Worm (Caenorhabditis elegans): ENCODE measurements around the gene C02B10.4.
A peak's percentile ranks its signal among the peaks of the same experiment; 100 is the strongest.
"Not testable (repeated sequence)": the region's sequence is repeated elsewhere in the genome, so short reads cannot be mapped to it uniquely, and the experiment has no call there.

The C02B10.4 gene

DNA sequence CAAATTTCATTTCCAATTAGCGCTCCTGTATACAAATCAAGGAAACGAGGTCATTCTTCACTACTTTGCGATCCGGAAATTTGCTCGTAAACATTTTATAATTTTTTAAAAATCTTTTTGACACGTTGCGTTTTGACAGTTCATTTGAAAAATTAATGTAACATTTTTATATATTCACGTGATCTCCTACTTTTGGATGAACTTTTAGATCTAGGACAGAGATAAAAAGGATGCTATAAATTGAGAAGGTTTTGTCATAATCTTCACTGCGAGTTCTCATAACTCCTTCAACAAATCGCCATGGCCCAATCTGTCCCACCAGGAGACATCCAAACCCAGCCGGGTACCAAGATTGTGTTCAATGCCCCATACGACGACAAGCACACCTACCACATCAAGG lies 29.1 kb upstream of the C02B10.4 start, which contains the start of gene msp-57:
Gene msp-57 (plus strand): TSS at position 301 of the 400 bp plus-strand sequence.
- not testable (repeated sequence) for TF ChIP-seq ZK546.5 (tag; optimal IDR thresholded peaks at IDR 0.05); fos-1 (tag; optimal IDR thresholded peaks at IDR 0.05); cey-2 (tag; optimal IDR thresholded peaks at IDR 0.05; ENCODE audit: borderline replicate concordance, insufficient read depth)

DNA sequence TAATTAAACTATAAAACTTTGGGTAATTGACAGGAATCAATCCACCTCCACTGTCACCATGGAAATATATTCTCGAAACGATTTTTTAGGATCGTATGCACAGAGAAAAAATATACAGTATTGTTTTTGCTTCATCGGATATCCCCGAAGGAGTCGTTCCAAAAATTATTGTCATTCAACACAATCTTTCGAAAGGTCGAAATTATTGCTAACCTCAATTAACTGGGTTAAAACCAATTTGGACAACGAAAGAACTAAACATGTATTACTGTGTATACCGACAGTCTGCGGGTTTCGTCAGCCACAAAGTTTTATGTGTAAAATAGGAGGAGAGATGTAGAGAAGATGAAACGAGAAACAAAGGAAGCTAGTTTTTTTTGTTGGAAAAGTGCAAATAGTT lies 28.1 kb upstream of the C02B10.4 start:
- TF ChIP-seq pqm-1 (tag; optimal IDR thresholded peaks at IDR 0.05) (no peak), T26A8.4 (GFP tag; IDR thresholded peaks at IDR 0.05) (peak; percentile 47), nhr-102 (tag; optimal IDR thresholded peaks at IDR 0.05) (peak; percentile 50), F49E8.2 (tag; optimal IDR thresholded peaks at IDR 0.05; ENCODE audit: borderline replicate concordance) (peak; percentile 1), madf-5 (GFP tag; IDR thresholded peaks at IDR 0.05) (no peak), unc-62 (GFP tag; optimal IDR thresholded peaks at IDR 0.05 in 1 of 2) (no peak), unc-62 (tag; optimal IDR thresholded peaks at IDR 0.05) (no peak), dmd-6 (GFP tag; IDR thresholded peaks at IDR 0.05) (no peak), jun-1 (tag; optimal IDR thresholded peaks at IDR 0.05) (no peak), Y5F2A.4 (GFP tag; optimal IDR thresholded peaks at IDR 0.05) (no peak), tra-1 (GFP tag; IDR thresholded peaks at IDR 0.05) (no peak), aha-1 (tag) (no peak), hlh-11 (tag; optimal IDR thresholded peaks at IDR 0.05) (peak; percentile 5), rbr-2 (tag; optimal IDR thresholded peaks at IDR 0.05) (no peak), nhr-6 (tag; optimal IDR thresholded peaks at IDR 0.05) (no peak), nhr-28 (tag; optimal IDR thresholded peaks at IDR 0.05) (no peak), mes-2 (tag; optimal IDR thresholded peaks at IDR 0.05; ENCODE audit: poor library complexity, severe bottlenecking) (peak; percentile 43), egl-43 (GFP tag; IDR thresholded peaks at IDR 0.05) (no peak), nhr-11 (tag; optimal IDR thresholded peaks at IDR 0.05) (no peak), mdt-29 (GFP tag; IDR thresholded peaks at IDR 0.05) (peak; percentile 63; the same call in 1 of the 2 replicates), zag-1 (tag; optimal IDR thresholded peaks at IDR 0.05) (no peak), nhr-42 (GFP tag; IDR thresholded peaks at IDR 0.05) (no peak), egl-27 (tag; optimal IDR thresholded peaks at IDR 0.05) (no peak), daf-8 (GFP tag; IDR thresholded peaks at IDR 0.05) (no peak), Y105C5A.15 (GFP tag; IDR thresholded peaks at IDR 0.05) (0 out of 2 replicates have a peak, but pooled peaks have one; percentile 35), hmg-1.1 (GFP tag; IDR thresholded peaks at IDR 0.05) (no peak), dve-1 (tag; optimal IDR thresholded peaks at IDR 0.05; ENCODE audit: insufficient read depth) (peak; percentile 25), Y48G9A.11 (GFP tag; IDR thresholded peaks at IDR 0.05) (0 out of 2 replicates have a peak, but pooled peaks have one; percentile 16), lin-15B (tag; optimal IDR thresholded peaks at IDR 0.05) (no peak), lin-38 (GFP tag; IDR thresholded peaks at IDR 0.05) (peak; percentile 36; the same call in 1 of the 2 replicates), nhr-10 (tag; optimal IDR thresholded peaks at IDR 0.05) (no peak), snpc-1.2 (GFP tag; IDR thresholded peaks at IDR 0.05) (peak; percentile 97), daf-19 (GFP tag; conservative IDR thresholded peaks at IDR 0.05) (no peak), F37D6.2 (tag; optimal IDR thresholded peaks at IDR 0.05) (no peak), snpc-4 (tag; optimal IDR thresholded peaks at IDR 0.05) (peak; percentile 80), mep-1 (tag; optimal IDR thresholded peaks at IDR 0.05) (no peak), lim-7 (GFP tag; IDR thresholded peaks at IDR 0.05) (no peak), zip-11 (GFP tag; IDR thresholded peaks at IDR 0.05) (no peak), gei-8 (GFP tag; optimal IDR thresholded peaks at IDR 0.05) (no peak), unc-130 (GFP tag; optimal IDR thresholded peaks at IDR 0.05) (peak; percentile 29), attf-4 (tag; optimal IDR thresholded peaks at IDR 0.05) (no peak)
